Fruit fly (Drosophila melanogaster): ENCODE measurements around the gene CG5478.

DNA sequence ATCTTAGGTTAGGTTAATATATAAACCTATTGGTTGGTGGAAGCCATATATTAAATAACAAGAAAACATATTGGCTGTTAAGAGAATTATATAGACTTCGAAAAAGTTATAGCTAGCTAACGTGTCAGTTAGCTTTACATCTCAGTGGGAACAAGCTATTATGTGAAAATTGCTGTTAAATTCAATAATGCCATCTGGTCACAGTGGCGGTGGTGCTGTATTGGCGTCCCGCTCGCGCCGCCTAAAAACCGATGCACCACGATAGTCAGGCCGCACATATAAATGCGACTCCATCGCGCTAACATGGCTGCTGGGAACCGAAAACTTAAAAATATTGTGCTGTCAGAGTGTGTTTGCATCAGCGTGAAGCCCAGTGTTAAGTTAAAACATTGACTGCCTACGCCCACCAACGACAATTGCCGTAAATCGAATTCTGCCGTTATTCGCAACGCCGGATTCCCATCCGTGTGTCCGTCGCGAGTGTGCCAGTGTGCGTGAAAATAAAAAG, 39.5 kb upstream of the CG5478 start, which contains the start of gene Hel89B:
- TF ChIP-seq knrl (GFP tag; IDR thresholded peaks at IDR 0.05; ENCODE audit: partially characterized antibody) = no peak
- no peak for TF ChIP-seq wdn (GFP tag; IDR thresholded peaks at IDR 0.05)

Data from whole organism, embryonic.